Worm (Caenorhabditis elegans) whole organism, midembryonic: ENCODE results near the gene rbm-25.

ENCODE experiments used
- T22C8.4 ChIP-seq: fragments of 200-800 bp; sonication (Bioruptor generic); IDR thresholded peaks from 2 replicates; pipeline ENCODE4 v1.3.6; 2022; ENCODE audit warnings: missing genetic modification characterization, missing compliant biosample characterization
- flt-1 ChIP-seq: fragments of 200-800 bp; sonication (Bioruptor generic); IDR thresholded peaks from 2 replicates; pipeline ENCODE4 v1.3.6; 2022; ENCODE audit warnings: missing genetic modification characterization, missing compliant biosample characterization
- med-1 ChIP-seq: sonication (generic microtip); optimal IDR thresholded peaks from 2 replicates; lab custom pipeline; 2017; ENCODE audit warnings: missing genetic modification characterization, mild to moderate bottlenecking, missing compliant biosample characterization, antibody characterized with exemption, missing genetic modification reagents; ENCODE audit not compliant: insufficient read depth

DNA sequence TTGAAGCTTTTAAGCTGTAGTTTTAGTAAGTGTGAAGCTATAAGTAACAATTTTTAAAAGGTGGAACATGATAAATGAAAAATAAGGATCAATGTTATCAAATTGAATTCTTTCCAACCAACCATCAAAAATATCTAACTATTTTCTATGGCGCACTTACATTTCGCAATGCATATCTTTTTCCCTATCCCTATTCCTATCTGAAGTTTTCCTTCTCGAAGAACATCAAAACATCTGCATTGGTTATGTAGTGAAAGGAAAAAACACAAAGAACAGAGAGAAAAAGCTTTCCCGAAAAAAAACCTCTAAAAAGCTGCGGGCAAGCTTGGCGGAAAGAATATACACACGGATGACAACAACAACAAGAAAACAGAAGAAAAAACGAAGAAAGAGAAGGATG, 37.4 kb upstream of the rbm-25 start:
- no peak for TF ChIP-seq med-1
- TF ChIP-seq flt-1 (GFP tag; lab: Robert Waterston, UW), result no peak
- no peak for TF ChIP-seq T22C8.4 (GFP tag; lab: Robert Waterston, UW)
